Worm (Caenorhabditis elegans): ENCODE results near the gene T05G5.4.
A peak's percentile ranks its signal among the peaks of the same experiment; 100 is the strongest.

T05G5.4 gene

ce11 chrIII:9744525-9744924 lies 4.2 kb upstream of the T05G5.4 start:
- no peak for TF ChIP-seq unc-130 (GFP tag; optimal IDR thresholded peaks at IDR 0.05)
- TF ChIP-seq jun-1 (tag; optimal IDR thresholded peaks at IDR 0.05) = no peak
- peak in 1 of 2 experiments; percentile 40 for TF ChIP-seq unc-62 (GFP tag; optimal IDR thresholded peaks at IDR 0.05 in 1 of 2)
- TF ChIP-seq unc-62 (tag; optimal IDR thresholded peaks at IDR 0.05) = no peak
- peak; percentile 39 for TF ChIP-seq hlh-11 (tag; optimal IDR thresholded peaks at IDR 0.05)
- TF ChIP-seq fos-1 (tag; optimal IDR thresholded peaks at IDR 0.05) = no peak
- TF ChIP-seq duxl-1 (tag; optimal IDR thresholded peaks at IDR 0.05; ENCODE audit: poor library complexity) = no peak
- peak in 1 of 2 experiments; percentile 21 for TF ChIP-seq daf-16 (GFP tag; optimal IDR thresholded peaks at IDR 0.05)
- no peak for TF ChIP-seq daf-16 (tag; optimal IDR thresholded peaks at IDR 0.05)

- peak; percentile 38; the same call in 1 of the 2 replicates for TF ChIP-seq lin-1 (GFP tag; IDR thresholded peaks at IDR 0.05)
- no peak for TF ChIP-seq vab-7 (GFP tag; IDR thresholded peaks at IDR 0.05)
- no peak for TF ChIP-seq ztf-11 (tag; optimal IDR thresholded peaks at IDR 0.05)
- TF ChIP-seq madf-5 (GFP tag; IDR thresholded peaks at IDR 0.05) = 0 out of 4 replicates have a peak, but pooled peaks of 1 of the 2 experiments have one; percentile 28
- no peak for TF ChIP-seq nhr-77 (tag; optimal IDR thresholded peaks at IDR 0.05)
- peak; percentile 49 for TF ChIP-seq lin-38 (GFP tag; IDR thresholded peaks at IDR 0.05)
- peak in 1 of 2 experiments; percentile 65 for TF ChIP-seq unc-62 (GFP tag; optimal IDR thresholded peaks at IDR 0.05 in 1 of 2)
- no peak for TF ChIP-seq unc-62 (tag; optimal IDR thresholded peaks at IDR 0.05)
- peak; percentile 40 for TF ChIP-seq F49E8.2 (tag; optimal IDR thresholded peaks at IDR 0.05; ENCODE audit: borderline replicate concordance)
Measured at ce11 chrIII:9745333-9745897, 3.3 kb upstream of the T05G5.4 start.

- TF ChIP-seq F49E8.2 (tag; optimal IDR thresholded peaks at IDR 0.05; ENCODE audit: borderline replicate concordance) (peak; percentile 35), zip-2 (tag; optimal IDR thresholded peaks at IDR 0.05) (no peak), unc-130 (GFP tag; optimal IDR thresholded peaks at IDR 0.05) (peak; percentile 71), lin-38 (GFP tag; IDR thresholded peaks at IDR 0.05) (peak; percentile 62), Y48G9A.11 (GFP tag; IDR thresholded peaks at IDR 0.05) (0 out of 2 replicates have a peak, but pooled peaks have one; percentile 34), lin-29 (GFP tag; IDR thresholded peaks at IDR 0.05) (no peak)
Measured at ce11 chrIII:9746665-9747064, 2.1 kb upstream of the T05G5.4 start.

- TF ChIP-seq spr-1 (tag; optimal IDR thresholded peaks at IDR 0.05) = no peak
- TF ChIP-seq pha-4 (GFP tag; IDR thresholded peaks at IDR 0.05) = no peak
- peak; percentile 12 for TF ChIP-seq pha-4 (tag; optimal IDR thresholded peaks at IDR 0.05)
- 0 out of 2 replicates have a peak, but pooled peaks have one; percentile 19 for TF ChIP-seq snpc-1.2 (GFP tag; IDR thresholded peaks at IDR 0.05)
- TF ChIP-seq dpl-1 (GFP tag; optimal IDR thresholded peaks at IDR 0.05) = peak; percentile 82
- peak; percentile 92 for TF ChIP-seq aha-1 (tag)
- TF ChIP-seq lsy-2 (tag; optimal IDR thresholded peaks at IDR 0.05) = peak in 1 of 2 experiments; percentile 68
- TF ChIP-seq hif-1 (tag; optimal IDR thresholded peaks at IDR 0.05) = no peak
- TF ChIP-seq hmg-1.1 (GFP tag; IDR thresholded peaks at IDR 0.05) = peak; percentile 45; the same call in 1 of the 2 replicates
- peak; percentile 60 for TF ChIP-seq mes-2 (tag; optimal IDR thresholded peaks at IDR 0.05; ENCODE audit: poor library complexity, severe bottlenecking)
Measured at ce11 chrIII:9747133-9747532, 1.6 kb upstream of the T05G5.4 start, which contains the start of the genes iff-1 and cdk-1. TSS of gene iff-1 (minus strand) at chrIII:9747193. TSS of gene cdk-1 (plus strand) at chrIII:9747472.

ce11 chrIII:9751074-9751473 lies 2.3 kb downstream of the T05G5.4 start, which contains the start of gene T05G5.5:
TSS of gene T05G5.5 (minus strand) at chrIII:9751432.
- peak in 1 of 2 experiments; percentile 18 for TF ChIP-seq lsy-2 (tag; optimal IDR thresholded peaks at IDR 0.05)
- TF ChIP-seq ceh-20 (GFP tag; IDR thresholded peaks at IDR 0.05) = no peak
- no peak for TF ChIP-seq tag-97 (GFP tag; IDR thresholded peaks at IDR 0.05)
- no peak for TF ChIP-seq nhr-6 (tag; optimal IDR thresholded peaks at IDR 0.05)
- no peak for TF ChIP-seq ztf-7 (tag; optimal IDR thresholded peaks at IDR 0.05)
- TF ChIP-seq ZK546.5 (tag; optimal IDR thresholded peaks at IDR 0.05) = no peak
- TF ChIP-seq lin-38 (GFP tag; IDR thresholded peaks at IDR 0.05) = peak; percentile 44
- TF ChIP-seq lin-1 (GFP tag; IDR thresholded peaks at IDR 0.05) = no peak
- no peak for TF ChIP-seq lin-39 (tag; optimal IDR thresholded peaks at IDR 0.05)
- TF ChIP-seq F49E8.2 (tag; optimal IDR thresholded peaks at IDR 0.05; ENCODE audit: borderline replicate concordance) = no peak
- TF ChIP-seq gei-8 (GFP tag; optimal IDR thresholded peaks at IDR 0.05) = no peak
- TF ChIP-seq zfp-3 (GFP tag; conservative IDR thresholded peaks at IDR 0.05) = no peak
- no peak for TF ChIP-seq attf-4 (tag; optimal IDR thresholded peaks at IDR 0.05)
- TF ChIP-seq zip-11 (GFP tag; IDR thresholded peaks at IDR 0.05) = no peak
- TF ChIP-seq zag-1 (tag; optimal IDR thresholded peaks at IDR 0.05) = no peak
- TF ChIP-seq hlh-30 (tag; optimal IDR thresholded peaks at IDR 0.05; ENCODE audit: insufficient read depth) = no peak
- TF ChIP-seq Y75B8A.6 (GFP tag; IDR thresholded peaks at IDR 0.05) = no peak
- no peak for TF ChIP-seq egl-43 (GFP tag; IDR thresholded peaks at IDR 0.05)
- peak; percentile 70 for TF ChIP-seq T26A8.4 (GFP tag; IDR thresholded peaks at IDR 0.05)
